Fruit fly (Drosophila melanogaster): ENCODE measurements around the gene CG31676.

Gene CG31676

DNA sequence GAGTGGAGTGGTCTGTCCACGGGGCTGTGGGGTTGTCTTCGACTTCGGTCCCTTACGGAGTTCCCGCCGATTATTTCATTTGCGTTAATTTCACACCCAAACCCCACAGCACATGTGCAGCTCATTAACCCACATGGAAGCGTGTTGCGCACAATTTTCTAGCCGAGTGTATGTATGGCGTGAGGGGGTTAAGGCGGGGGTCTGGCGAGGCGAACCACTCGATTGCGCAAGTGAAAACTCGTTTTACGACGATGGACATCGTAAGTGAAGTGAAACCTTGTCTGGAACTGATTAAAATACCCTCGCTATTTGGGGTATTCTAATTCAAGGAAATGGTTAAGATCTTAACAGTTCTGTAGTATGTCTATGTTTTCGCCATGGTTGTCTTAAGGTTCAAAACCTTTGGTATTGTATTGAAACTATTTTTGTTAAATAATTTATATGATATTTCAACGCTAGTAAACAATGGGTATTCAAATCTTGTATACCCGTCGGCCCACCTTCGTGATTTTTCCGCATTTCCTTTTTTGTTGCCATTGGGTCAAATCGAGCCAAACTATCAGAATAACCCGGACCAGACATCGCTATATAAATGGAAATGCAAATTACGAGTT lies 29.4 kb upstream of the CG31676 start (continued):
- TF ChIP-seq Fer2 (tag; optimal IDR thresholded peaks at IDR 0.05) (no peak), CG17361 (GFP tag; IDR thresholded peaks at IDR 0.05) (peak; percentile 64; the same call in 1 of the 3 replicates), Sox102F (GFP tag; optimal IDR thresholded peaks at IDR 0.05) (peak; percentile 79), BtbVII (GFP tag; optimal IDR thresholded peaks at IDR 0.05) (peak; percentile 46), Gug (GFP tag; IDR thresholded peaks at IDR 0.05) (0 out of 4 replicates have a peak, but pooled peaks have one; percentile 7), CG2678 (tag; optimal IDR thresholded peaks at IDR 0.05) (peak; percentile 66), scrt (GFP tag; optimal IDR thresholded peaks at IDR 0.05) (no peak), CG11695 (GFP tag; IDR thresholded peaks at IDR 0.05) (peak; percentile 62; the same call in 1 of the 3 replicates), CG9437 (GFP tag; optimal IDR thresholded peaks at IDR 0.05) (peak; percentile 38), CG4820 (GFP tag; optimal IDR thresholded peaks at IDR 0.05) (peak; percentile 41), Dek (tag; optimal IDR thresholded peaks at IDR 0.05) (no peak), CG12942 (GFP tag; optimal IDR thresholded peaks at IDR 0.05) (peak; percentile 4), shn (GFP tag; optimal IDR thresholded peaks at IDR 0.05) (no peak), CG17829 (tag; optimal IDR thresholded peaks at IDR 0.05) (peak; percentile 29), MTF-1 (GFP tag; optimal IDR thresholded peaks at IDR 0.05; ENCODE audit: borderline replicate concordance) (no peak), cato (GFP tag; optimal IDR thresholded peaks at IDR 0.05; ENCODE audit: borderline replicate concordance) (peak; percentile 2), seq (GFP tag; IDR thresholded peaks at IDR 0.05) (peak; percentile 26; the same call in 1 of the 2 replicates), trem (tag; optimal IDR thresholded peaks at IDR 0.05) (no peak), CG6654 (GFP tag; optimal IDR thresholded peaks at IDR 0.05) (no peak), CG14014 (GFP tag; IDR thresholded peaks at IDR 0.05) (0 out of 2 replicates have a peak, but pooled peaks have one; percentile 32), gcm2 (GFP tag; optimal IDR thresholded peaks at IDR 0.05) (no peak), dpn (GFP tag; optimal IDR thresholded peaks at IDR 0.05) (peak in 1 of 2 experiments; percentile 18), CG16779 (GFP tag; IDR thresholded peaks at IDR 0.05) (no peak), CG18599 (GFP tag; optimal IDR thresholded peaks at IDR 0.05) (peak; percentile 46), btn (GFP tag; optimal IDR thresholded peaks at IDR 0.05) (no peak), sob (GFP tag; IDR thresholded peaks at IDR 0.05) (no peak), unpg (GFP tag; optimal IDR thresholded peaks at IDR 0.05) (peak; percentile 58), tin (GFP tag; optimal IDR thresholded peaks at IDR 0.05) (peak; percentile 16), corto (GFP tag; optimal IDR thresholded peaks at IDR 0.05) (no peak), CG33213 (GFP tag; optimal IDR thresholded peaks at IDR 0.05) (no peak), CG1603 (tag; optimal IDR thresholded peaks at IDR 0.05) (peak; percentile 32), sd (tag; optimal IDR thresholded peaks at IDR 0.05) (peak; percentile 3), sna (GFP tag; IDR thresholded peaks at IDR 0.05; ENCODE audit: partially characterized antibody) (no peak), bab2 (GFP tag; optimal IDR thresholded peaks at IDR 0.05) (no peak), Hr78 (GFP tag; optimal IDR thresholded peaks at IDR 0.05) (peak in 1 of 2 experiments; percentile 50), E2f1 (GFP tag; IDR thresholded peaks at IDR 0.05) (peak; percentile 55; the same call in 1 of the 2 replicates), az2 (GFP tag; optimal IDR thresholded peaks at IDR 0.05) (peak; percentile 45), CG6813 (GFP tag; optimal IDR thresholded peaks at IDR 0.05) (peak; percentile 31), CG5953 (GFP tag; IDR thresholded peaks at IDR 0.05) (no peak), sug (tag; optimal IDR thresholded peaks at IDR 0.05) (no peak), Sry-δ (GFP tag; optimal IDR thresholded peaks at IDR 0.05) (no peak), CG2875 (GFP tag; optimal IDR thresholded peaks at IDR 0.05) (no peak), GATAe (GFP tag; conservative IDR thresholded peaks at IDR 0.05) (no peak), knrl (GFP tag; IDR thresholded peaks at IDR 0.05; ENCODE audit: partially characterized antibody) (no peak), jumu (GFP tag; optimal IDR thresholded peaks at IDR 0.05) (no peak), Atf6 (GFP tag; IDR thresholded peaks at IDR 0.05) (peak; percentile 39; the same call in 1 of the 2 replicates), CG8359 (GFP tag; optimal IDR thresholded peaks at IDR 0.05; ENCODE audit: borderline replicate concordance) (no peak), dm (GFP tag; optimal IDR thresholded peaks at IDR 0.05) (no peak), kay (GFP tag; optimal IDR thresholded peaks at IDR 0.05) (no peak)

All from whole organism, embryonic.